Fruit fly (Drosophila melanogaster) whole organism, pupa: ENCODE data around the gene CG32086.

Source experiments
- CG10348 ChIP-seq: fragments of 200-800 bp; sonication (Bioruptor generic); IDR thresholded peaks from 2 replicates; pipeline ENCODE4 v1.3.6; 2022; ENCODE audit warnings: missing biosample characterization, missing genetic modification characterization
- CG12605 ChIP-seq: fragments of 200-800 bp; sonication (Bioruptor generic); IDR thresholded peaks from 2 replicates; pipeline ENCODE4 v1.3.6; 2022; ENCODE audit warnings: missing biosample characterization, missing genetic modification characterization
- CG13204 ChIP-seq: fragments of 200-800 bp; sonication (Bioruptor generic); optimal IDR thresholded peaks from 2 replicates; lab custom pipeline; 2018; ENCODE audit warnings: missing biosample characterization, mild to moderate bottlenecking, missing genetic modification characterization, moderate library complexity
- CG14655 ChIP-seq: fragments of 200-800 bp; sonication (Bioruptor generic); optimal IDR thresholded peaks from 3 replicates; lab custom pipeline; 2017; ENCODE audit warnings: mild to moderate bottlenecking, missing biosample characterization, missing genetic modification reagents, missing genetic modification characterization
- CG15710 ChIP-seq: fragments of 200-800 bp; sonication (Bioruptor generic); optimal IDR thresholded peaks from 2 replicates; lab custom pipeline; 2018; ENCODE audit warnings: missing biosample characterization, mild to moderate bottlenecking, missing genetic modification characterization, moderate library complexity
- CG17806 ChIP-seq: fragments of 200-800 bp; sonication (Bioruptor generic); optimal IDR thresholded peaks from 2 replicates; lab custom pipeline; 2018; ENCODE audit warnings: missing biosample characterization, mild to moderate bottlenecking, missing genetic modification characterization, moderate library complexity
- CG32121 ChIP-seq: fragments of 200-800 bp; sonication (Bioruptor generic); IDR thresholded peaks from 2 replicates; pipeline ENCODE4 v1.3.6; 2022; ENCODE audit warnings: missing biosample characterization, missing genetic modification characterization
- CG34367 ChIP-seq: fragments of 200-800 bp; sonication (Bioruptor generic); optimal IDR thresholded peaks from 2 replicates; lab custom pipeline; 2018; ENCODE audit warnings: missing biosample characterization, mild to moderate bottlenecking, missing genetic modification characterization
- CG4496 ChIP-seq: fragments of 200-800 bp; sonication (Bioruptor generic); IDR thresholded peaks from 3 replicates; pipeline ENCODE4 v1.3.6; 2022; ENCODE audit warnings: missing biosample characterization, missing genetic modification characterization
- CG8159 ChIP-seq: fragments of 200-800 bp; sonication (Bioruptor generic); optimal IDR thresholded peaks from 3 replicates; lab custom pipeline; 2018; ENCODE audit warnings: missing biosample characterization, mild to moderate bottlenecking, missing genetic modification characterization, moderate library complexity
- CG8301 ChIP-seq: fragments of 200-800 bp; sonication (Bioruptor generic); optimal IDR thresholded peaks from 2 replicates; lab custom pipeline; 2018; ENCODE audit warnings: missing biosample characterization, mild to moderate bottlenecking, missing genetic modification characterization
- CG9948 ChIP-seq: fragments of 200-800 bp; sonication (Bioruptor generic); optimal IDR thresholded peaks from 2 replicates; lab custom pipeline; 2018; ENCODE audit warnings: missing biosample characterization, mild to moderate bottlenecking, missing genetic modification characterization, moderate library complexity
- D1 ChIP-seq: fragments of 200-800 bp; sonication (Bioruptor generic); optimal IDR thresholded peaks from 2 replicates; lab custom pipeline; 2018; ENCODE audit warnings: missing biosample characterization, mild to moderate bottlenecking, missing genetic modification characterization, moderate library complexity
- EcR ChIP-seq: fragments of 200-800 bp; sonication (Bioruptor generic); optimal IDR thresholded peaks from 3 replicates; lab custom pipeline; 2019; ENCODE audit warnings: missing biosample characterization, missing genetic modification characterization, mild to moderate bottlenecking, moderate library complexity, missing genetic modification reagents
- Ets98B ChIP-seq: fragments of 200-800 bp; sonication (Bioruptor generic); IDR thresholded peaks from 2 replicates; pipeline ENCODE4 v1.3.6; 2022; ENCODE audit warnings: missing biosample characterization, missing genetic modification characterization
- Pif1A ChIP-seq: fragments of 200-800 bp; sonication (Bioruptor generic); optimal IDR thresholded peaks from 3 replicates; lab custom pipeline; 2016; ENCODE audit warnings: missing biosample characterization, missing genetic modification characterization
- Pif1B ChIP-seq: fragments of 200-800 bp; sonication (Bioruptor generic); optimal IDR thresholded peaks from 3 replicates; lab custom pipeline; 2016; ENCODE audit warnings: missing biosample characterization, missing genetic modification characterization
- Snoo ChIP-seq: fragments of 200-800 bp; sonication (Bioruptor generic); optimal IDR thresholded peaks from 3 replicates; lab custom pipeline; 2017; ENCODE audit warnings: missing biosample characterization, mild to moderate bottlenecking, missing genetic modification characterization, inconsistent platforms
- fd96Ca ChIP-seq: fragments of 200-800 bp; sonication (Bioruptor generic); IDR thresholded peaks from 3 replicates; pipeline ENCODE4 v1.3.6; 2022; ENCODE audit warnings: missing biosample characterization, missing genetic modification characterization
- gl ChIP-seq: fragments of 200-800 bp; sonication (Bioruptor generic); optimal IDR thresholded peaks from 2 replicates; lab custom pipeline; 2018; ENCODE audit warnings: missing biosample characterization, mild to moderate bottlenecking, missing genetic modification characterization
- rn ChIP-seq: fragments of 200-800 bp; sonication (Bioruptor generic); IDR thresholded peaks from 2 replicates; pipeline ENCODE4 v1.3.6; 2022; ENCODE audit warnings: missing biosample characterization, missing genetic modification characterization

Gene CG32086

DNA sequence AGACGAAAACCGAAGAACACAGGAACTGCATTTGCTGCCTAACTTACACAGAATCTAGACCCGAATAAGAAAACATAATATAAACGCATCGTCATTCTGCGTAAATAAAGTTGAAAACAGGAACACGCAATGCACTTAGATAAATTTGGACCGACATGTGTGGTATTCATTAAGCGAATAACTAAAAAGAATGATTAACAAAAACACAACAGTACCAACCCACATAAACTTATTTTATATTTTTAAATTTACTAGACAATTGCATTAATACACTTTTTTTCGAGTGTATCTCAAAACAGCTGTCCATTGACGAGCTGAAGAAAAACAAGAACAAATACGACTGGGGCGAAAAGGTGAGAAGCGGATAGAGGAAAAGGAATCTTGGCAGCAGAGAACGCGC lies 29.5 kb downstream of the CG32086 start:
- TF ChIP-seq CG8301 (tag; lab: Kevin White, UChicago) (peak; percentile 68), rn (GFP tag; lab: Robert Waterston, UW) (peak; percentile 41), CG4496 (peak; percentile 61; the same call in 2 of the 3 replicates), CG14655 (GFP tag; lab: Kevin White, UChicago) (peak; percentile 79), CG8159 (tag; lab: Kevin White, UChicago) (peak; percentile 81), EcR (GFP tag; lab: Kevin White, UChicago) (no peak), CG17806 (tag; lab: Kevin White, UChicago) (peak; percentile 73), CG9948 (peak; percentile 55), D1 (tag; lab: Kevin White, UChicago) (no peak), Pif1A (GFP tag; lab: Kevin White, UChicago) (peak; percentile 49), Ets98B (GFP tag; lab: Robert Waterston, UW) (peak; percentile 53; the same call in 1 of the 2 replicates), CG10348 (no peak), fd96Ca (GFP tag; lab: Robert Waterston, UW) (no peak), CG13204 (GFP tag; lab: Kevin White, UChicago) (no peak), gl (peak; percentile 27), Snoo (tag; lab: Kevin White, UChicago) (peak; percentile 49), CG12605 (GFP tag; lab: Robert Waterston, UW) (peak; percentile 49), CG34367 (tag; lab: Kevin White, UChicago) (peak; percentile 54), CG15710 (tag; lab: Kevin White, UChicago) (peak; percentile 71), CG32121 (GFP tag; lab: Robert Waterston, UW) (peak; percentile 56), Pif1B (peak; percentile 56)

DNA sequence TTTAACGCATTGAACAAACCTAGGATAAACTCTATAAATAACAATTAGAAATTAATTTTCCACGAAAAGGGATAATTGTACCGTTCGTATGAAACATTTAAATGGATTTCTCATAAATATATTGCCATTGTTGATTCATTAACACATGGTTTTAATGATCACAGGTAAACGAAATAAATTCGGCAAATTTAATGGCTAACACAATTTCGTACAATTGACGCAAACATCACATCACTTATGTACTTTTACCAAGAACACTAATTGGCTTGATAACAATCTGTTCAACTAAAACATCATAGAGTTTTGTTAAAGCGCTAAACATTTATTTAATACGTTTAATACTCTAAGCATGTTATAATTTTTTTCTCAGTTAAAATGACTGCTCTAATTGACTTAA lies 30.2 kb downstream of the CG32086 start:
- TF ChIP-seq CG15710 (tag; lab: Kevin White, UChicago) (no peak), CG17806 (tag; lab: Kevin White, UChicago) (no peak), CG4496 (no peak), fd96Ca (GFP tag; lab: Robert Waterston, UW) (no peak), CG10348 (no peak), CG14655 (GFP tag; lab: Kevin White, UChicago) (no peak), CG32121 (GFP tag; lab: Robert Waterston, UW) (no peak), CG12605 (GFP tag; lab: Robert Waterston, UW) (no peak), CG8159 (tag; lab: Kevin White, UChicago) (no peak), Ets98B (GFP tag; lab: Robert Waterston, UW) (no peak)
- TF ChIP-seq, all 21 proteins: peak for 0

DNA sequence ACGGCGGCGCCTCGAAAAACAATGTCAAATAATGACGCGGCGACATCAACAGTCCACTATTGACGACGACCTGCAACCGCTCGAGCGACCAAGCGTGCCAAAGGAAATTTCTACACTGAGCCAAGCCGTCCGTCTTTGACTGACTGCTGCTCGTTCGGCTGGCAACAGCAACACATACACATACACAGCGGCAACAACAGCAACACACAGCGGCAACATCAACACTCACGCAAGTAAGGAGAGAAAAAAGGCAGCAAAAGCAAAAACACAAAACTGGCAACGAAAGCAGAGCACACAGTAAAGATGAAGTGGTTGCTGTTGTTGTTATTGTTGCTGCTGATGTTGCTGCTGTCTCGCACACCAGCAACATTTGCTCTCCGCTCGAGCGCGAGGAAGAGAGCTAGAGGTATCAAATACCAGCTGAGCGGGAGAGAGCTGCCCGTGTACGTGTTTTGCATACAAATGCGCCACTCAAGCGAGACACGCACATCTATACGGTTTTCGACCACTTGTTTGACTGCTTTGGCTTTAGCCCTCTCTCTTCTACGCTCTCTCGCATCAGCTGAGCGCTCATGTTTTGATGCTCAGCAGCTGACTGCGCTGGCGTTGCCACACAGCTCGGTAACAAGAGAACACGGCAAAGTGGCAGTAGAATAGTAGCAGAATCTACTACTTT lies 30.7 kb downstream of the CG32086 start:
- TF ChIP-seq EcR (GFP tag; lab: Kevin White, UChicago) (peak; percentile 81), CG8159 (tag; lab: Kevin White, UChicago) (peak; percentile 32), CG17806 (tag; lab: Kevin White, UChicago) (peak; percentile 45), CG14655 (GFP tag; lab: Kevin White, UChicago) (peak; percentile 65), CG4496 (peak; percentile 69; the same call in 2 of the 3 replicates), Pif1A (GFP tag; lab: Kevin White, UChicago) (peak; percentile 21), CG12605 (GFP tag; lab: Robert Waterston, UW) (peak; percentile 95), CG15710 (tag; lab: Kevin White, UChicago) (peak; percentile 61), Ets98B (GFP tag; lab: Robert Waterston, UW) (peak; percentile 83), CG9948 (peak; percentile 22), Pif1B (peak; percentile 57), rn (GFP tag; lab: Robert Waterston, UW) (no peak), fd96Ca (GFP tag; lab: Robert Waterston, UW) (peak; percentile 79), CG32121 (GFP tag; lab: Robert Waterston, UW) (peak; percentile 79), Snoo (tag; lab: Kevin White, UChicago) (peak; percentile 42), CG13204 (GFP tag; lab: Kevin White, UChicago) (peak; percentile 94), CG10348 (no peak), CG8301 (tag; lab: Kevin White, UChicago) (peak; percentile 44), gl (peak; percentile 86), CG34367 (tag; lab: Kevin White, UChicago) (peak; percentile 65), D1 (tag; lab: Kevin White, UChicago) (no peak)

DNA sequence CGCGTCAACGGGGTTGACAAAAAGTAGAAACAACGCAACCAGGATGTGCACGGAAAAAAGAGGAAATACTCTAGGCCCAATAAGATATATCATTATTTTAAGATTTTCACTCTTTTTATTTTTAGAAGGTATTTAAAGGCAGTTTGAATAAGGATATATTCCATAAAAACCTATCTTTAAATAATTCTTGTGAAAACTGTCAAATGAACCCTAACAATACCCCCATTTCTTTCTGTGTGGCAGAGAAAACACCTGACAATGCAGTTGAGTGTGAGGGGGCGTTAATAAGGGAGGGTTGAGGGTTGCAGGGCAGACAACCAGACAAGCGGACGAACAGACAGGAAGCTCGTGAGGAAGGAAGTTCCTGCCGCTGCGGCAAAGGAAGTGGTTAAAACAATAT lies 31.9 kb downstream of the CG32086 start:
- TF ChIP-seq CG14655 (GFP tag; lab: Kevin White, UChicago) (peak; percentile 76), rn (GFP tag; lab: Robert Waterston, UW) (peak; percentile 52; the same call in 1 of the 2 replicates), CG8159 (tag; lab: Kevin White, UChicago) (peak; percentile 75), CG9948 (peak; percentile 54), CG10348 (no peak), CG17806 (tag; lab: Kevin White, UChicago) (peak; percentile 55), CG4496 (peak; percentile 65; the same call in 1 of the 3 replicates), EcR (GFP tag; lab: Kevin White, UChicago) (no peak), CG8301 (tag; lab: Kevin White, UChicago) (peak; percentile 58), Ets98B (GFP tag; lab: Robert Waterston, UW) (peak; percentile 52), D1 (tag; lab: Kevin White, UChicago) (no peak), Snoo (tag; lab: Kevin White, UChicago) (peak; percentile 24), CG34367 (tag; lab: Kevin White, UChicago) (peak; percentile 19), fd96Ca (GFP tag; lab: Robert Waterston, UW) (peak; percentile 11; the same call in 1 of the 3 replicates), CG32121 (GFP tag; lab: Robert Waterston, UW) (peak; percentile 60), CG15710 (tag; lab: Kevin White, UChicago) (peak; percentile 66), Pif1B (peak; percentile 29), Pif1A (GFP tag; lab: Kevin White, UChicago) (peak; percentile 55), CG13204 (GFP tag; lab: Kevin White, UChicago) (no peak)
